Fruit fly (Drosophila melanogaster) whole organism, embryonic: ENCODE results near the gene Rab3GAP1.

ENCODE experiments used
- CG10147 ChIP-seq: fragments of 200-800 bp; sonication (Bioruptor generic); optimal IDR thresholded peaks from 2 replicates; lab custom pipeline; 2019; ENCODE audit warnings: missing biosample characterization, mild to moderate bottlenecking, missing genetic modification characterization, moderate library complexity
- CG11504 ChIP-seq: fragments of 200-800 bp; sonication (Bioruptor generic); optimal IDR thresholded peaks from 3 replicates; lab custom pipeline; 2019; ENCODE audit warnings: missing biosample characterization, mild to moderate bottlenecking, missing genetic modification characterization, moderate library complexity
- CG12299 ChIP-seq: fragments of 200-800 bp; sonication (Bioruptor generic); optimal IDR thresholded peaks from 2 replicates; lab custom pipeline; 2018; ENCODE audit warnings: missing biosample characterization, mild to moderate bottlenecking, missing genetic modification characterization
- CG1233 ChIP-seq: fragments of 200-800 bp; sonication (Bioruptor generic); optimal IDR thresholded peaks from 4 replicates; lab custom pipeline; 2018; ENCODE audit warnings: missing biosample characterization, mild to moderate bottlenecking, missing genetic modification characterization
- CG12769 ChIP-seq: fragments of 200-800 bp; sonication (Bioruptor generic); optimal IDR thresholded peaks from 2 replicates; lab custom pipeline; 2019; ENCODE audit warnings: missing biosample characterization, mild to moderate bottlenecking, missing genetic modification characterization, moderate library complexity
- CG12942 ChIP-seq: fragments of 200-800 bp; sonication (Bioruptor generic); optimal IDR thresholded peaks from 3 replicates; lab custom pipeline; 2016; ENCODE audit warnings: missing biosample characterization, missing genetic modification characterization
- CG14860 ChIP-seq: fragments of 200-800 bp; sonication (Bioruptor generic); IDR thresholded peaks from 3 replicates; pipeline ENCODE4 v1.3.6; 2022; ENCODE audit warnings: missing biosample characterization, missing genetic modification characterization; ENCODE audit not compliant: partially characterized antibody
- CG15011 ChIP-seq: fragments of 200-800 bp; sonication (Bioruptor generic); optimal IDR thresholded peaks from 3 replicates; lab custom pipeline; 2018; ENCODE audit warnings: missing biosample characterization, mild to moderate bottlenecking, missing genetic modification characterization
- CG15269 ChIP-seq: fragments of 200-800 bp; sonication (Bioruptor generic); optimal IDR thresholded peaks from 2 replicates; lab custom pipeline; 2018; ENCODE audit warnings: missing biosample characterization, mild to moderate bottlenecking, missing genetic modification characterization, moderate library complexity
- CG18619 ChIP-seq: fragments of 200-800 bp; sonication (Bioruptor generic); optimal IDR thresholded peaks from 3 replicates; lab custom pipeline; 2017; ENCODE audit warnings: missing biosample characterization, mild to moderate bottlenecking, missing genetic modification characterization
- CG30431 ChIP-seq: fragments of 200-800 bp; sonication (Bioruptor generic); optimal IDR thresholded peaks from 2 replicates; lab custom pipeline; 2017; ENCODE audit warnings: missing biosample characterization, missing genetic modification characterization
- CG31441 ChIP-seq: fragments of 200-800 bp; sonication (Bioruptor generic); IDR thresholded peaks from 2 replicates; pipeline ENCODE4 v1.3.6; 2022; ENCODE audit warnings: missing biosample characterization, missing genetic modification characterization
- CG3847 ChIP-seq: fragments of 200-800 bp; sonication (Bioruptor generic); IDR thresholded peaks from 2 replicates; pipeline ENCODE4 v1.3.6; 2022; ENCODE audit warnings: missing biosample characterization, missing genetic modification characterization
- CG4404 ChIP-seq: fragments of 200-800 bp; sonication (Bioruptor generic); IDR thresholded peaks from 2 replicates; pipeline ENCODE4 v1.3.6; 2022; ENCODE audit warnings: missing biosample characterization, missing genetic modification characterization
- CG9797 ChIP-seq: fragments of 200-800 bp; sonication (Bioruptor generic); optimal IDR thresholded peaks from 3 replicates; lab custom pipeline; 2018; ENCODE audit warnings: missing biosample characterization, mild to moderate bottlenecking, missing genetic modification characterization
- CkIIα-i1 ChIP-seq: fragments of 200-800 bp; sonication (Bioruptor generic); IDR thresholded peaks from 2 replicates; pipeline ENCODE4 v1.3.6; 2022; ENCODE audit warnings: missing biosample characterization, missing genetic modification characterization
- Eip74EF ChIP-seq, 2 experiments: fragments of 200-800 bp in 1 of 2; fragments of >200 bp in 1 of 2; sonication (Bioruptor generic) in 1 of 2; optimal IDR thresholded peaks; 2 replicates each; lab custom pipeline; 2017 to 2019; ENCODE audit warnings: missing biosample characterization in 2 of 2, missing genetic modification characterization in 2 of 2, mild to moderate bottlenecking in 1 of 2, moderate library complexity in 1 of 2
- Fer3 ChIP-seq: fragments of 200-800 bp; sonication (Bioruptor generic); optimal IDR thresholded peaks from 2 replicates; lab custom pipeline; 2018; ENCODE audit warnings: missing biosample characterization, mild to moderate bottlenecking, missing genetic modification characterization, moderate library complexity
- Hr78 ChIP-seq, 2 experiments: fragments of 200-800 bp in 1 of 2; fragments of >200 bp in 1 of 2; sonication (Bioruptor generic) in 1 of 2; optimal IDR thresholded peaks; 2 replicates each; lab custom pipeline; 2017 to 2019; ENCODE audit warnings: missing biosample characterization in 2 of 2, missing genetic modification characterization in 2 of 2, mild to moderate bottlenecking in 1 of 2, moderate library complexity in 1 of 2
- Lhr ChIP-seq: fragments of 200-800 bp; sonication (Bioruptor generic); optimal IDR thresholded peaks from 3 replicates; lab custom pipeline; 2017; ENCODE audit warnings: mild to moderate bottlenecking, missing biosample characterization, missing genetic modification reagents, missing genetic modification characterization
- Ssrp ChIP-seq: fragments of 200-800 bp; sonication (Bioruptor generic); optimal IDR thresholded peaks from 2 replicates; lab custom pipeline; 2018; ENCODE audit warnings: missing biosample characterization, mild to moderate bottlenecking, missing genetic modification characterization, moderate library complexity
- Stat92E ChIP-seq, 3 experiments: fragments of >200 bp in 2 of 3; fragments of 200-800 bp in 1 of 3; sonication (Bioruptor generic) in 1 of 3; optimal IDR thresholded peaks; 2 replicates each; lab custom pipeline; 2017 to 2019; ENCODE audit warnings: missing biosample characterization in 3 of 3, missing genetic modification characterization in 3 of 3, mild to moderate bottlenecking in 1 of 3, moderate library complexity in 1 of 3
- Tbp ChIP-seq: fragments of >200 bp; optimal IDR thresholded peaks from 2 replicates; lab custom pipeline; 2018; ENCODE audit warnings: missing biosample characterization, missing genetic modification characterization
- Vsx1 ChIP-seq: fragments of 200-800 bp; sonication (Bioruptor generic); optimal IDR thresholded peaks from 2 replicates; lab custom pipeline; 2017; ENCODE audit warnings: missing biosample characterization, mild to moderate bottlenecking, missing genetic modification characterization, missing genetic modification reagents
- Xrp1 ChIP-seq: fragments of 200-800 bp; sonication (Bioruptor generic); IDR thresholded peaks from 2 replicates; pipeline ENCODE4 v1.3.6; 2022; ENCODE audit warnings: missing biosample characterization, missing genetic modification characterization
- ab ChIP-seq: fragments of 200-800 bp; sonication (Bioruptor generic); optimal IDR thresholded peaks from 2 replicates; lab custom pipeline; 2016; ENCODE audit warnings: missing biosample characterization, missing genetic modification characterization
- abd-A ChIP-seq: fragments of 200-800 bp; sonication (Bioruptor generic); optimal IDR thresholded peaks from 3 replicates; lab custom pipeline; 2019; ENCODE audit warnings: missing biosample characterization, mild to moderate bottlenecking, missing genetic modification characterization, moderate library complexity
- bsh ChIP-seq, 2 experiments: fragments of 200-800 bp; sonication (Bioruptor generic); optimal IDR thresholded peaks; 2 replicates each; lab custom pipeline; 2017 to 2018; ENCODE audit warnings: mild to moderate bottlenecking in 2 of 2, missing biosample characterization in 2 of 2, missing genetic modification characterization in 2 of 2, moderate library complexity in 1 of 2
- cato ChIP-seq: fragments of 200-800 bp; sonication (Bioruptor generic); optimal IDR thresholded peaks from 2 replicates; lab custom pipeline; 2016; ENCODE audit warnings: missing biosample characterization, missing genetic modification characterization, borderline replicate concordance
- caup ChIP-seq: fragments of 200-800 bp; sonication (Bioruptor generic); optimal IDR thresholded peaks from 3 replicates; lab custom pipeline; 2017; ENCODE audit warnings: missing biosample characterization, mild to moderate bottlenecking, missing genetic modification characterization, moderate library complexity; ENCODE audit not compliant: severe bottlenecking
- chinmo ChIP-seq: fragments of 200-800 bp; sonication (Bioruptor generic); IDR thresholded peaks from 4 replicates; pipeline ENCODE4 v1.3.6; 2022; ENCODE audit warnings: missing biosample characterization, missing genetic modification characterization; ENCODE audit not compliant: partially characterized antibody
- crol ChIP-seq: fragments of 200-800 bp; sonication (Bioruptor generic); IDR thresholded peaks from 2 replicates; pipeline ENCODE4 v1.3.6; 2022; ENCODE audit warnings: missing biosample characterization, missing genetic modification characterization
- dimm ChIP-seq: fragments of 200-800 bp; sonication (Bioruptor generic); IDR thresholded peaks from 2 replicates; pipeline ENCODE4 v1.3.6; 2022; ENCODE audit warnings: missing biosample characterization, missing genetic modification characterization
- fd64A ChIP-seq: fragments of 200-800 bp; sonication (Bioruptor generic); optimal IDR thresholded peaks from 3 replicates; lab custom pipeline; 2018; ENCODE audit warnings: missing biosample characterization, mild to moderate bottlenecking, missing genetic modification characterization
- grn ChIP-seq: fragments of 200-800 bp; sonication (Bioruptor generic); optimal IDR thresholded peaks from 3 replicates; lab custom pipeline; 2017; ENCODE audit warnings: missing biosample characterization, missing genetic modification characterization
- hbn ChIP-seq: fragments of 200-800 bp; sonication (Bioruptor generic); IDR thresholded peaks from 2 replicates; pipeline ENCODE4 v1.3.6; 2022; ENCODE audit warnings: missing biosample characterization, missing genetic modification characterization; ENCODE audit not compliant: partially characterized antibody
- kay ChIP-seq: fragments of 200-800 bp; sonication (Bioruptor generic); optimal IDR thresholded peaks from 2 replicates; lab custom pipeline; 2016; ENCODE audit warnings: missing biosample characterization, missing genetic modification characterization
- kni ChIP-seq: fragments of 200-800 bp; sonication (Bioruptor generic); optimal IDR thresholded peaks from 3 replicates; lab custom pipeline; 2017; ENCODE audit warnings: mild to moderate bottlenecking, missing biosample characterization, missing genetic modification reagents, missing genetic modification characterization
- maf-S ChIP-seq: fragments of 200-800 bp; sonication (Bioruptor generic); optimal IDR thresholded peaks from 2 replicates; lab custom pipeline; 2016; ENCODE audit warnings: missing biosample characterization, missing genetic modification characterization
- oc ChIP-seq: fragments of 200-800 bp; sonication (Bioruptor generic); optimal IDR thresholded peaks from 2 replicates; lab custom pipeline; 2018; ENCODE audit warnings: missing biosample characterization, mild to moderate bottlenecking, missing genetic modification characterization, moderate library complexity
- pros ChIP-seq: fragments of 200-800 bp; sonication (Bioruptor generic); optimal IDR thresholded peaks from 3 replicates; lab custom pipeline; 2019; ENCODE audit warnings: missing biosample characterization, mild to moderate bottlenecking, missing genetic modification characterization, moderate library complexity
- ranshi ChIP-seq: fragments of 200-800 bp; sonication (Bioruptor generic); IDR thresholded peaks from 2 replicates; pipeline ENCODE4 v1.3.6; 2022; ENCODE audit warnings: missing biosample characterization, missing genetic modification characterization
- rib ChIP-seq: fragments of 200-800 bp; sonication (Bioruptor generic); IDR thresholded peaks from 2 replicates; pipeline ENCODE4 v1.3.6; 2022; ENCODE audit warnings: missing biosample characterization, missing genetic modification characterization
- schlank ChIP-seq: fragments of 200-800 bp; sonication (Bioruptor generic); optimal IDR thresholded peaks from 2 replicates; lab custom pipeline; 2018; ENCODE audit warnings: missing biosample characterization, mild to moderate bottlenecking, missing genetic modification characterization
- sd ChIP-seq: fragments of 200-800 bp; sonication (Bioruptor generic); optimal IDR thresholded peaks from 3 replicates; lab custom pipeline; 2018; ENCODE audit warnings: missing biosample characterization, mild to moderate bottlenecking, missing genetic modification characterization, moderate library complexity
- sob ChIP-seq: fragments of 200-800 bp; sonication (Bioruptor generic); IDR thresholded peaks from 2 replicates; pipeline ENCODE4 v1.3.6; 2022; ENCODE audit warnings: missing biosample characterization, missing genetic modification characterization
- vvl ChIP-seq: fragments of 200-800 bp; sonication (Bioruptor generic); IDR thresholded peaks from 2 replicates; pipeline ENCODE4 v1.3.6; 2022; ENCODE audit warnings: missing biosample characterization, missing genetic modification characterization

The Rab3GAP1 gene

DNA sequence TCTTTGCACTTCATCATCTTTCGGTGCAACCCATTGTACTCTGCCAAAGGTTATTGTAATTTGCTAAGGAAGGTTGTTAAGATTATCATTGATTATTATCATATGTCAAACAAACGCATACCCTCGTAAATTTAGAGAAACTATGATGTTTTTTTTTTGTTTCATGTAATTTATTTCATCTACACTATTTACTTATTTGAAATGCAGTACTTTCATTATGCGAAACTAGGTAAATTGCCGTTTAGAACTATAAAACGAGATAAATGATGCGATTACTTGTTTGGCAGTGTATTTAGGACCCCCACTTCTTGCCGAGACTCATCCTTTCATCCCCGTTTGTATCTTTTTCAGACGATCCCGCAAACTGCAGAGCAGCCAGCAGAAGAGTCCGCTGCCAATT, 7.1 kb downstream of the Rab3GAP1 start (continued):
- TF ChIP-seq Fer3 (tag; lab: Kevin White, UChicago) = no peak
- TF ChIP-seq CG14860 (GFP tag; lab: Robert Waterston, UW) = no peak

DNA sequence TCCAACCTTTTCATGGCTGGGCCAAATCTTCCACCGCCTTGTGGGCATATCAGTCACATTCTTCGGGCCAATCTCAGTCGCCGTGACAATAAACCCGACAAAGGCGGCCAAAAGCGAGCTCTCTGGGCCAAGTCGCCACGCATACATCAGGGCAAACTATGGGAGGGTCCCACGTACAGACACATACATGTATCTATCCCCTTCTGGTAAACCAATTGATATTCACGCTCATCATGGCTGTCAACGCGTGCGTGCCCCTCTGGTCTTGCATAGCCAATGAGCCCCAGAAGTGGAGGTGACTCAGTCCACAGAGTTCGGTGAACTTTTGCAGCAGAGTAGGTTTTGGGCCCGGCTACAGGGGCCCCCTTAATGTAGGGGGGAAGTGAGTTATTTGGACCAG, 14.3 kb downstream of the Rab3GAP1 start:
- TF ChIP-seq CG30431 (GFP tag; lab: Kevin White, UChicago) (no peak), grn (peak; percentile 71), Ssrp (tag; lab: Kevin White, UChicago) (no peak), vvl (peak; percentile 95), CG1233 (GFP tag; lab: Kevin White, UChicago) (no peak), CG15269 (tag; lab: Kevin White, UChicago) (peak; percentile 24), CG3847 (GFP tag; lab: Robert Waterston, UW) (0 out of 2 replicates have a peak, but pooled peaks have one; percentile 9), pros (peak; percentile 60), crol (0 out of 2 replicates have a peak, but pooled peaks have one; percentile 28), CG15011 (no peak), maf-S (no peak), sd (tag; lab: Kevin White, UChicago) (peak; percentile 87), chinmo (GFP tag; lab: Robert Waterston, UW) (0 out of 4 replicates have a peak, but pooled peaks have one; percentile 69), ranshi (GFP tag; lab: Robert Waterston, UW) (0 out of 2 replicates have a peak, but pooled peaks have one; percentile 29), Stat92E (GFP tag; optimal IDR thresholded peaks at IDR 0.05; lab: Kevin White, UChicago) (peak in 1 of 3 experiments; percentile 18), CG18619 (GFP tag; lab: Kevin White, UChicago) (no peak), CG11504 (tag; lab: Kevin White, UChicago) (no peak), Lhr (GFP tag; lab: Kevin White, UChicago) (no peak), CG12769 (tag; lab: Kevin White, UChicago) (peak; percentile 93), sob (GFP tag; lab: Robert Waterston, UW) (0 out of 2 replicates have a peak, but pooled peaks have one; percentile 21), abd-A (tag; lab: Kevin White, UChicago) (peak; percentile 77), oc (tag; lab: Kevin White, UChicago) (peak; percentile 23), kni (GFP tag; lab: Kevin White, UChicago) (peak; percentile 86), Hr78 (GFP tag; optimal IDR thresholded peaks at IDR 0.05; lab: Kevin White, UChicago) (peak in 1 of 2 experiments; percentile 30), CkIIα-i1 (GFP tag; lab: Robert Waterston, UW) (no peak), Eip74EF (GFP tag; optimal IDR thresholded peaks at IDR 0.05; lab: Kevin White, UChicago) (peak in 1 of 2 experiments; percentile 31), fd64A (no peak), kay (GFP tag; lab: Kevin White, UChicago) (peak; percentile 57), ab (GFP tag; lab: Kevin White, UChicago) (no peak), bsh (GFP tag; optimal IDR thresholded peaks at IDR 0.05; lab: Kevin White, UChicago) (no peak)

DNA sequence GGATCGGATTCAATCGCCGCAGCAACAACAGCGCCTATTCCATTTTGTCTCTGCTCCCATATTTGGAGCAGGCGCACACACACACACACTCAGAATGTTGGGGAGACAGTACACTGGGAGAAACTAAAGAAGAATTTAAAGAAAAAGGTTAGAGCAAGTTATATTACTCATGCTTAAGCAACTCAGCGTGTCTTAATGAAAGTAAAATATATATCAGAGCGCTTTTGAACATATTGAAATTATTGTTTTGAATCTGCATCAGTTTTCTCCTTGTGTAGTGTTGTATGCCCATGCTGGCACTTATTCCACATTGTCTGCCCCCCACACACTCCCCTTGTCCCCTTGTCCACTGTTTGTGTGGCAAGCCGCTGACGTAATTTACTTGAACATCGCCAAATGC, 20.8 kb downstream of the Rab3GAP1 start:
- TF ChIP-seq CG10147 (GFP tag; lab: Kevin White, UChicago) = peak; percentile 78
- peak; percentile 57 for TF ChIP-seq schlank
- TF ChIP-seq CG12299 = peak; percentile 43
- peak; percentile 37 for TF ChIP-seq CG12942 (GFP tag; lab: Kevin White, UChicago)
- no peak for TF ChIP-seq Tbp (GFP tag; lab: Kevin White, UChicago)
- TF ChIP-seq CG31441 (GFP tag; lab: Robert Waterston, UW) = peak; percentile 70
- TF ChIP-seq caup (GFP tag; lab: Kevin White, UChicago) = peak; percentile 76
- TF ChIP-seq hbn (GFP tag; lab: Robert Waterston, UW) = no peak
- TF ChIP-seq CG4404 (GFP tag; lab: Robert Waterston, UW) = no peak
- peak; percentile 66; the same call in 1 of the 2 replicates for TF ChIP-seq rib
- peak; percentile 50 for TF ChIP-seq cato
- TF ChIP-seq Vsx1 (GFP tag; lab: Kevin White, UChicago) = peak; percentile 47
- peak; percentile 70 for TF ChIP-seq Xrp1 (GFP tag; lab: Robert Waterston, UW)
- TF ChIP-seq CG9797 (GFP tag; lab: Kevin White, UChicago) = no peak
- no peak for TF ChIP-seq dimm
